Worm (Caenorhabditis elegans) whole organism, L4 larva: Measurements from ENCODE around the gene mop-25.2.

ENCODE experiments used
- D1046.2 ChIP-seq: fragments of 200-800 bp; sonication (Bioruptor generic); IDR thresholded peaks from 2 replicates; pipeline ENCODE4 v1.3.6; 2022; ENCODE audit warnings: missing genetic modification characterization, missing compliant biosample characterization
- F37D6.2 ChIP-seq: sonication (generic microtip); optimal IDR thresholded peaks from 2 replicates; lab custom pipeline; 2016; ENCODE audit warnings: mild to moderate bottlenecking, missing genetic modification characterization, missing compliant biosample characterization
- F44E2.7 ChIP-seq: fragments of 200-800 bp; sonication (Bioruptor generic); IDR thresholded peaks from 2 replicates; pipeline ENCODE4 v2.1.2; 2022; ENCODE audit warnings: missing genetic modification characterization, missing compliant biosample characterization
- R02D3.7 ChIP-seq: fragments of 150-350 bp; sonication (generic microtip); optimal IDR thresholded peaks from 3 replicates; lab custom pipeline; 2014; ENCODE audit warnings: missing biosample characterization, missing genetic modification characterization
- T20F7.1 ChIP-seq: fragments of 200-800 bp; sonication (Bioruptor generic); optimal IDR thresholded peaks from 2 replicates; lab custom pipeline; 2018; ENCODE audit warnings: mild to moderate bottlenecking, missing genetic modification characterization, missing compliant biosample characterization
- T26A8.4 ChIP-seq: fragments of 200-800 bp; sonication (Bioruptor generic); IDR thresholded peaks from 2 replicates; pipeline ENCODE4 v1.3.6; 2022; ENCODE audit warnings: missing genetic modification characterization, missing compliant biosample characterization
- Y105C5A.15 ChIP-seq: fragments of 200-800 bp; sonication (Bioruptor generic); IDR thresholded peaks from 2 replicates; pipeline ENCODE4 v1.3.6; 2022; ENCODE audit warnings: missing genetic modification characterization, missing compliant biosample characterization
- Y48G9A.11 ChIP-seq: fragments of 200-800 bp; sonication (Bioruptor generic); IDR thresholded peaks from 2 replicates; pipeline ENCODE4 v1.3.6; 2022; ENCODE audit warnings: missing genetic modification reagents, missing genetic modification characterization, missing compliant biosample characterization
- aha-1 ChIP-seq: fragments of 150-350 bp; peaks from one replicate; lab custom pipeline; 2014; ENCODE audit warnings: missing biosample characterization, missing genetic modification characterization
- ama-1 ChIP-seq: fragments of 150-350 bp; optimal IDR thresholded peaks from 2 replicates; lab custom pipeline; 2014; ENCODE audit warnings: inconsistent platforms, mixed read lengths
- ceh-20 ChIP-seq: fragments of 200-800 bp; sonication (Bioruptor generic); IDR thresholded peaks from 2 replicates; pipeline ENCODE4 v1.3.6; 2022; ENCODE audit warnings: missing genetic modification reagents, missing genetic modification characterization, missing compliant biosample characterization
- ceh-62 ChIP-seq: sonication (generic microtip); optimal IDR thresholded peaks from 2 replicates; lab custom pipeline; 2017; ENCODE audit warnings: missing biosample characterization, missing genetic modification characterization
- cey-2 ChIP-seq: sonication (generic microtip); optimal IDR thresholded peaks from 3 replicates; lab custom pipeline; 2017; ENCODE audit warnings: missing genetic modification characterization, mild to moderate bottlenecking, missing compliant biosample characterization, antibody characterized with exemption, borderline replicate concordance; ENCODE audit not compliant: insufficient read depth
- ctbp-1 ChIP-seq: fragments of 200-800 bp; sonication (Bioruptor generic); IDR thresholded peaks from 2 replicates; pipeline ENCODE4 v1.3.6; 2022; ENCODE audit warnings: missing genetic modification reagents, missing genetic modification characterization, missing compliant biosample characterization
- daf-16 ChIP-seq, 3 experiments: sonication (generic microtip); optimal IDR thresholded peaks; 2 replicates each; lab custom pipeline; 2016 to 2017; ENCODE audit warnings: missing genetic modification characterization in 3 of 3, missing genetic modification reagents in 3 of 3, mild to moderate bottlenecking in 2 of 3, missing compliant biosample characterization in 2 of 3, missing biosample characterization in 1 of 3, moderate library complexity in 1 of 3
- daf-19 ChIP-seq: fragments of 200-800 bp; sonication (Bioruptor generic); conservative IDR thresholded peaks from 2 replicates; pipeline ENCODE4 v1.3.6; 2022; ENCODE audit warnings: missing genetic modification characterization, missing compliant biosample characterization
- dmd-6 ChIP-seq: fragments of 200-800 bp; sonication (Bioruptor generic); IDR thresholded peaks from 2 replicates; pipeline ENCODE4 v1.3.6; 2022; ENCODE audit warnings: missing genetic modification reagents, missing genetic modification characterization, missing compliant biosample characterization
- dmd-8 ChIP-seq: fragments of 200-800 bp; sonication (Bioruptor generic); IDR thresholded peaks from 2 replicates; pipeline ENCODE4 v1.3.6; 2022; ENCODE audit warnings: missing genetic modification characterization, missing compliant biosample characterization
- dmd-9 ChIP-seq: fragments of 200-800 bp; sonication (Bioruptor generic); IDR thresholded peaks from 2 replicates; pipeline ENCODE4 v1.3.6; 2022; ENCODE audit warnings: missing genetic modification reagents, missing genetic modification characterization, missing compliant biosample characterization
- dpl-1 ChIP-seq: fragments of 150-350 bp; optimal IDR thresholded peaks from 2 replicates; lab custom pipeline; 2014; ENCODE audit warnings: missing biosample characterization, missing genetic modification reagents, missing genetic modification characterization
- duxl-1 ChIP-seq: sonication (generic microtip); optimal IDR thresholded peaks from 2 replicates; lab custom pipeline; 2016; ENCODE audit warnings: mild to moderate bottlenecking, missing genetic modification characterization, moderate library complexity, missing compliant biosample characterization; ENCODE audit not compliant: poor library complexity
- fkh-10 ChIP-seq: fragments of 150-350 bp; optimal IDR thresholded peaks from 2 replicates; lab custom pipeline; 2014; ENCODE audit warnings: missing biosample characterization, missing genetic modification reagents, missing genetic modification characterization
- hlh-30 ChIP-seq: sonication (generic microtip); optimal IDR thresholded peaks from 2 replicates; lab custom pipeline; 2017; ENCODE audit warnings: antibody characterized with exemption, mild to moderate bottlenecking, missing genetic modification characterization, missing compliant biosample characterization; ENCODE audit not compliant: insufficient read depth
- jun-1 ChIP-seq: fragments of 150-350 bp; optimal IDR thresholded peaks from 2 replicates; lab custom pipeline; 2014; ENCODE audit warnings: missing biosample characterization, missing genetic modification reagents, missing genetic modification characterization
- lim-7 ChIP-seq: fragments of 200-800 bp; sonication (Bioruptor generic); IDR thresholded peaks from 2 replicates; pipeline ENCODE4 v1.3.6; 2022; ENCODE audit warnings: missing genetic modification characterization, missing compliant biosample characterization
- lin-1 ChIP-seq: fragments of 200-800 bp; sonication (Bioruptor generic); IDR thresholded peaks from 2 replicates; pipeline ENCODE4 v1.3.6; 2022; ENCODE audit warnings: missing genetic modification reagents, missing genetic modification characterization, missing compliant biosample characterization
- lin-38 ChIP-seq: fragments of 200-800 bp; sonication (Bioruptor generic); IDR thresholded peaks from 2 replicates; pipeline ENCODE4 v1.3.6; 2022; ENCODE audit warnings: missing genetic modification reagents, missing genetic modification characterization, missing compliant biosample characterization
- lsy-2 ChIP-seq, 2 experiments: fragments of 150-350 bp in 1 of 2; sonication (generic microtip) in 1 of 2; optimal IDR thresholded peaks; 2 replicates each; lab custom pipeline; 2014 to 2017; ENCODE audit warnings: missing biosample characterization in 2 of 2, missing genetic modification characterization in 2 of 2
- madf-5 ChIP-seq, 2 experiments: fragments of 200-800 bp; sonication (Bioruptor generic); IDR thresholded peaks; 2 replicates each; pipeline ENCODE4 v1.3.6; 2022; ENCODE audit warnings: missing compliant biosample characterization in 2 of 2, missing genetic modification characterization in 2 of 2
- mes-2 ChIP-seq: sonication (generic microtip); optimal IDR thresholded peaks from 2 replicates; lab custom pipeline; 2016; ENCODE audit warnings: missing genotype, mild to moderate bottlenecking, missing genetic modification characterization, missing compliant biosample characterization; ENCODE audit not compliant: poor library complexity, severe bottlenecking
- mxl-3 ChIP-seq: fragments of 200-800 bp; sonication (Bioruptor generic); optimal IDR thresholded peaks from 2 replicates; lab custom pipeline; 2018; ENCODE audit warnings: mild to moderate bottlenecking, missing genetic modification characterization, missing compliant biosample characterization
- nhr-102 ChIP-seq: sonication (generic microtip); optimal IDR thresholded peaks from 2 replicates; lab custom pipeline; 2016; ENCODE audit warnings: mild to moderate bottlenecking, missing genetic modification characterization, moderate library complexity, missing compliant biosample characterization
- nhr-11 ChIP-seq: fragments of 150-350 bp; optimal IDR thresholded peaks from 2 replicates; lab custom pipeline; 2014; ENCODE audit warnings: missing biosample characterization, missing genetic modification characterization
- nhr-237 ChIP-seq: sonication (generic microtip); optimal IDR thresholded peaks from 2 replicates; lab custom pipeline; 2017; ENCODE audit warnings: missing biosample characterization, missing genetic modification characterization
- nhr-28 ChIP-seq: fragments of 150-350 bp; optimal IDR thresholded peaks from 2 replicates; lab custom pipeline; 2014; ENCODE audit warnings: missing biosample characterization, missing genetic modification characterization
- nhr-42 ChIP-seq: fragments of 200-800 bp; sonication (Bioruptor generic); IDR thresholded peaks from 2 replicates; pipeline ENCODE4 v1.3.6; 2022; ENCODE audit warnings: missing genetic modification characterization, missing compliant biosample characterization
- nhr-76 ChIP-seq: fragments of 150-350 bp; optimal IDR thresholded peaks from 2 replicates; lab custom pipeline; 2014; ENCODE audit warnings: missing biosample characterization, missing genetic modification characterization
- nhr-77 ChIP-seq: fragments of 150-350 bp; optimal IDR thresholded peaks from 2 replicates; lab custom pipeline; 2014; ENCODE audit warnings: missing biosample characterization, missing genetic modification characterization
- tag-97 ChIP-seq: fragments of 200-800 bp; sonication (Bioruptor generic); IDR thresholded peaks from 2 replicates; pipeline ENCODE4 v1.3.6; 2022; ENCODE audit warnings: missing genetic modification characterization, missing compliant biosample characterization
- unc-62 ChIP-seq, 3 experiments: fragments of 150-350 bp in 1 of 3; sonication (generic microtip); optimal IDR thresholded peaks in 2 of 3; peaks in 1 of 3; 1 replicate in 1 of 3; 2 replicates in 2 of 3; lab custom pipeline; 2014 to 2017; ENCODE audit warnings: missing biosample characterization in 3 of 3, missing genetic modification characterization in 3 of 3, missing genetic modification reagents in 3 of 3, missing genotype in 1 of 3
- zip-11 ChIP-seq: fragments of 200-800 bp; sonication (Bioruptor generic); IDR thresholded peaks from 2 replicates; pipeline ENCODE4 v1.3.6; 2022; ENCODE audit warnings: missing genetic modification characterization, missing compliant biosample characterization

The mop-25.2 gene

ce11 chrII:9674678-9675077 lies 28.8 kb downstream of the mop-25.2 start, which contains the start of gene arc-1:
Gene arc-1, plus strand, starts transcription at chrII:9674978.
- TF ChIP-seq nhr-237 (tag; lab: Kevin White, UChicago) (no peak), Y105C5A.15 (GFP tag; lab: Robert Waterston, UW) (no peak), F44E2.7 (GFP tag; lab: Robert Waterston, UW) (no peak), ctbp-1 (GFP tag; lab: Robert Waterston, UW) (no peak), nhr-42 (GFP tag; lab: Robert Waterston, UW) (no peak), nhr-76 (tag; lab: Kevin White, UChicago) (no peak), ama-1 (lab: Kevin White, UChicago) (no peak), nhr-77 (no peak), dmd-9 (GFP tag; lab: Robert Waterston, UW) (no peak), ceh-20 (GFP tag; lab: Robert Waterston, UW) (no peak), mxl-3 (GFP tag; lab: Kevin White, UChicago) (no peak), D1046.2 (GFP tag; lab: Robert Waterston, UW) (no peak), lin-38 (GFP tag; lab: Robert Waterston, UW) (no peak), ceh-62 (no peak), dmd-6 (no peak), jun-1 (no peak), cey-2 (tag; lab: Kevin White, UChicago) (no peak)

ce11 chrII:9671308-9671707 lies 32.2 kb downstream of the mop-25.2 start, which contains the start of gene ZK1320.7:
Gene ZK1320.7, plus strand, starts transcription at chrII:9671608.
- TF ChIP-seq tag-97 (no peak), F44E2.7 (GFP tag; lab: Robert Waterston, UW) (no peak), hlh-30 (tag; lab: Kevin White, UChicago) (no peak), duxl-1 (tag; lab: Kevin White, UChicago) (no peak), nhr-102 (no peak)

ce11 chrII:9668959-9669358 lies 34.5 kb downstream of the mop-25.2 start, which contains the start of gene taf-8:
Gene taf-8, plus strand, starts transcription at chrII:9669318.
- TF ChIP-seq unc-62 (GFP tag; optimal IDR thresholded peaks at IDR 0.05 in 1 of 2; lab: Kevin White, UChicago) (peak in 1 of 2 experiments; percentile 59), unc-62 (tag; optimal IDR thresholded peaks at IDR 0.05; lab: Kevin White, UChicago) (no peak), nhr-42 (GFP tag; lab: Robert Waterston, UW) (no peak), dmd-8 (GFP tag; lab: Robert Waterston, UW) (no peak), nhr-11 (tag; lab: Kevin White, UChicago) (peak; percentile 21), madf-5 (GFP tag; IDR thresholded peaks at IDR 0.05; lab: Robert Waterston, UW) (no peak), Y48G9A.11 (GFP tag; lab: Robert Waterston, UW) (peak; percentile 98), zip-11 (GFP tag; lab: Robert Waterston, UW) (no peak), mes-2 (peak; percentile 60), T26A8.4 (GFP tag; lab: Robert Waterston, UW) (no peak), T20F7.1 (GFP tag; lab: Kevin White, UChicago) (peak; percentile 97), lsy-2 (tag; optimal IDR thresholded peaks at IDR 0.05; lab: Kevin White, UChicago) (peak in 1 of 2 experiments; percentile 82), R02D3.7 (tag; lab: Kevin White, UChicago) (peak; percentile 68), ama-1 (lab: Kevin White, UChicago) (no peak), nhr-28 (tag; lab: Kevin White, UChicago) (peak; percentile 9), aha-1 (tag; lab: Kevin White, UChicago) (peak; percentile 78), fkh-10 (peak; percentile 26), daf-19 (no peak), lin-1 (GFP tag; lab: Robert Waterston, UW) (no peak), daf-16 (GFP tag; optimal IDR thresholded peaks at IDR 0.05; lab: Kevin White, UChicago) (no peak), daf-16 (tag; optimal IDR thresholded peaks at IDR 0.05; lab: Kevin White, UChicago) (peak; percentile 42), dpl-1 (GFP tag; lab: Kevin White, UChicago) (peak; percentile 66), F37D6.2 (tag; lab: Kevin White, UChicago) (no peak), lim-7 (GFP tag; lab: Robert Waterston, UW) (no peak)
- TF ChIP-seq, all 104 proteins: peak for 12
